Worm (Caenorhabditis elegans): Measurements from ENCODE around the gene C35C5.10.
A peak's percentile ranks its signal among the peaks of the same experiment; 100 is the strongest.

C35C5.10 gene

DNA sequence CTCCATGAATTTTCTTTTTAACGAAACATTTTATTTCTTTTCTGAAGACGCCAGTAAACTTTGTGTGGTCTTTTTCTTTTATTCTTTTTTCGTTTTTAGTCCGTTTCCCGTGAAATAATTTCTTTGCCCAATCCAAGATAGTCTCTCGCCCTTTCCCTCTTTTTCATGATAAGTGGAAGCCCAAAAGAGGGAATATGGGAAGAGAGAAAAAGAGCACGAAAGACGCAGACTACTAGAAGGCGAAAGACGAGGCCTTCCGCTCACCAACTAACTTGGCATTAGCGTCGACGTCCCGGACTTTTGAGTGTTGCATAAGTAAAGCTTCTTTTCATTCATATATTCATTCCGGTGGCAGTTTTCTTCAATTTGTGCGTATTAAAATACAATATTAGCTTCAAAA lies 3.2 kb upstream of the C35C5.10 start:
- no peak for TF ChIP-seq lin-26 (GFP tag; IDR thresholded peaks at IDR 0.05)
- no peak for TF ChIP-seq nhr-120 (GFP tag; IDR thresholded peaks at IDR 0.05)
- TF ChIP-seq ztf-22 (GFP tag; optimal IDR thresholded peaks at IDR 0.05) = no peak
- no peak for TF ChIP-seq lsl-1 (GFP tag; optimal IDR thresholded peaks at IDR 0.05)
- TF ChIP-seq ztf-25 (GFP tag; IDR thresholded peaks at IDR 0.05) = no peak
- TF ChIP-seq T07F8.4 (tag; optimal IDR thresholded peaks at IDR 0.05) = no peak
- TF ChIP-seq nhr-27 (tag; optimal IDR thresholded peaks at IDR 0.05) = no peak
- no peak for TF ChIP-seq F55B11.4 (tag; optimal IDR thresholded peaks at IDR 0.05; ENCODE audit: borderline replicate concordance, insufficient read depth)
- TF ChIP-seq pha-4 (tag; optimal IDR thresholded peaks at IDR 0.05) = no peak
- TF ChIP-seq ceh-27 (GFP tag; optimal IDR thresholded peaks at IDR 0.05) = no peak
- TF ChIP-seq F57C9.4 (tag; optimal IDR thresholded peaks at IDR 0.05) = no peak
- TF ChIP-seq mxl-1 (tag; optimal IDR thresholded peaks at IDR 0.05) = no peak

- TF ChIP-seq akir-1 (GFP tag; optimal IDR thresholded peaks at IDR 0.05) (no peak), aptf-2 (GFP tag; conservative IDR thresholded peaks at IDR 0.05) (no peak), lin-26 (GFP tag; IDR thresholded peaks at IDR 0.05) (no peak), nhr-80 (tag; optimal IDR thresholded peaks at IDR 0.05) (peak; percentile 42), ekl-4 (GFP tag; IDR thresholded peaks at IDR 0.05) (no peak), F37B4.10 (GFP tag; IDR thresholded peaks at IDR 0.05) (no peak), sptf-2 (GFP tag; optimal IDR thresholded peaks at IDR 0.05) (no peak), mcd-1 (GFP tag; IDR thresholded peaks at IDR 0.05) (no peak)
These were observed 1.5 kb upstream of the C35C5.10 start for ce11 chrX:11554522-11554921.

ce11 chrX:11555046-11555445 lies 998 bp upstream of the C35C5.10 start:
- TF ChIP-seq F22D6.2 (tag; optimal IDR thresholded peaks at IDR 0.05) (no peak), lsl-1 (GFP tag; optimal IDR thresholded peaks at IDR 0.05) (no peak), F57C9.4 (tag; optimal IDR thresholded peaks at IDR 0.05) (no peak), nhr-80 (tag; optimal IDR thresholded peaks at IDR 0.05) (no peak), F49E8.2 (tag; optimal IDR thresholded peaks at IDR 0.05; ENCODE audit: insufficient read depth) (no peak), attf-6 (GFP tag; IDR thresholded peaks at IDR 0.05) (no peak), nhr-90 (tag; optimal IDR thresholded peaks at IDR 0.05) (no peak), C17E4.6 (GFP tag; IDR thresholded peaks at IDR 0.05) (no peak), sea-2 (GFP tag; IDR thresholded peaks at IDR 0.05) (no peak), him-1 (tag; optimal IDR thresholded peaks at IDR 0.05) (no peak), nfyb-1 (GFP tag; IDR thresholded peaks at IDR 0.05) (no peak), ztf-18 (tag; optimal IDR thresholded peaks at IDR 0.05) (no peak)

- TF ChIP-seq B0336.3 (GFP tag; IDR thresholded peaks at IDR 0.05) (no peak), nfyb-1 (GFP tag; IDR thresholded peaks at IDR 0.05) (no peak)
These were observed 412 bp upstream of the C35C5.10 start for ce11 chrX:11555527-11556137.

ce11 chrX:11558156-11558555 lies 2.1 kb downstream of the C35C5.10 start:
- TF ChIP-seq K11D2.4 (GFP tag; IDR thresholded peaks at IDR 0.05) (0 out of 2 replicates have a peak, but pooled peaks have one; percentile 25), hmg-1.2 (GFP tag; IDR thresholded peaks at IDR 0.05) (no peak)

- TF ChIP-seq mel-28 (tag; optimal IDR thresholded peaks at IDR 0.05; ENCODE audit: borderline replicate concordance) = no peak
- TF ChIP-seq cebp-1 (GFP tag; IDR thresholded peaks at IDR 0.05) = no peak
- peak; percentile 32 for TF ChIP-seq cebp-1 (tag; optimal IDR thresholded peaks at IDR 0.05)
- no peak for TF ChIP-seq T26A5.8 (tag; optimal IDR thresholded peaks at IDR 0.05)
- no peak for TF ChIP-seq attf-6 (GFP tag; IDR thresholded peaks at IDR 0.05)
- TF ChIP-seq dox-1 (GFP tag; IDR thresholded peaks at IDR 0.05) = no peak
- TF ChIP-seq ztf-26 (tag; optimal IDR thresholded peaks at IDR 0.05) = no peak
- no peak for TF ChIP-seq nhr-80 (tag; optimal IDR thresholded peaks at IDR 0.05)
These were observed 4.0 kb downstream of the C35C5.10 start for ce11 chrX:11560076-11560475.

All from whole organism, young adult.